Fruit fly (Drosophila melanogaster): ENCODE measurements around the gene bocks.

Gene bocks

dm6 chr3R:9546808-9547381 lies 43.9 kb downstream of the bocks start (continued):
- no peak for TF ChIP-seq dysf (GFP tag; IDR thresholded peaks at IDR 0.05)
- TF ChIP-seq prd (optimal IDR thresholded peaks at IDR 0.05), result no peak
- TF ChIP-seq prd (GFP tag; IDR thresholded peaks at IDR 0.05), result peak; percentile 39; the same call in 1 of the 3 replicates

DNA sequence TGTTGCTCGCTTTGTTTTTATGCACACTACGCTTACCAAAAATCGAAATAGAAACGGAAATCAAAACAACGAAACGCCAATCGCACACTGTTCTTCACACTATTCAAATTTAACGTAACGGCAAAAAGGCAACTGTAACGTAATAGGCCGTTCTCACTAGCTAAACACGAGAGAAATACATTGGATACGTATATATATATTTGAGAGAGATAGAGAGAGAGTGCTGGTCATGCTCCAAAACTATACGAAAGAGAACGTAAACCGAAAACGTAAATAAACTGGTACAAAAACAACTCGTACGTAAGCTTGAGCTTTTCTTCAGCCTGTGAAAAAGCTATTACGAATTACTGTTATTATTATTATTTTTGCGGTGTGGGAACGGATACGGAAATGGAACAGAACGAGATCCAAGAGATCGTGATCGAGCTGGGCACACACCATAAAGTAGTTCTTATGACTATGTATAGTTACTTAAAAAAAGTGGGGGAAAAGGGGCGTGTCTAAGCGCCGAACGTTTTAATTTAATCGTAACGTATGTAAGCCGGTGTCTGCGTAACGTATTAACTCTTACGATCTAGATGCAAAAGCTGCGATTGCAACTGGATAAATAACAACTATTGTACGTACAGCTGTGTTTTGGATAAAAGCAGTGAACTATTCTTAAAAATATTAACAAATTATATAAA lies 47.2 kb downstream of the bocks start:
- TF ChIP-seq MESR4 (GFP tag; optimal IDR thresholded peaks at IDR 0.05) (no peak), CG15514 (GFP tag; optimal IDR thresholded peaks at IDR 0.05) (peak; percentile 70), Med (GFP tag) (peak; percentile 61), emc (GFP tag; optimal IDR thresholded peaks at IDR 0.05) (no peak), mld (GFP tag; IDR thresholded peaks at IDR 0.05; ENCODE audit: partially characterized antibody) (no peak), ci (GFP tag; IDR thresholded peaks at IDR 0.05) (peak; percentile 44; the same call in 1 of the 3 replicates), Ets97D (GFP tag; optimal IDR thresholded peaks at IDR 0.05) (peak; percentile 67), ssp (GFP tag; IDR thresholded peaks at IDR 0.05) (peak; percentile 80), CG2116 (GFP tag; optimal IDR thresholded peaks at IDR 0.05) (peak; percentile 18), HmgZ (tag; optimal IDR thresholded peaks at IDR 0.05) (no peak), Lhr (GFP tag; optimal IDR thresholded peaks at IDR 0.05) (peak; percentile 72), cas (GFP tag; IDR thresholded peaks at IDR 0.05) (no peak), CG33213 (GFP tag; optimal IDR thresholded peaks at IDR 0.05) (peak; percentile 40), stwl (tag; optimal IDR thresholded peaks at IDR 0.05) (peak; percentile 54), D19A (tag; optimal IDR thresholded peaks at IDR 0.05) (no peak), Dref (GFP tag; IDR thresholded peaks at IDR 0.05) (no peak), caup (GFP tag; optimal IDR thresholded peaks at IDR 0.05; ENCODE audit: severe bottlenecking) (no peak), ase (GFP tag; IDR thresholded peaks at IDR 0.05) (no peak), ttk (GFP tag; IDR thresholded peaks at IDR 0.05) (no peak), CG2202 (tag; optimal IDR thresholded peaks at IDR 0.05) (no peak), Ets65A (GFP tag) (peak; percentile 36), CG31441 (GFP tag; IDR thresholded peaks at IDR 0.05) (no peak), CG10654 (GFP tag; optimal IDR thresholded peaks at IDR 0.05) (no peak), Trl (optimal IDR thresholded peaks at IDR 0.05) (peak; percentile 59 to 81), Trl (GFP tag; optimal IDR thresholded peaks at IDR 0.05) (no peak), fd102C (GFP tag; optimal IDR thresholded peaks at IDR 0.05) (no peak), Adf1 (GFP tag; IDR thresholded peaks at IDR 0.05) (no peak), trem (tag; optimal IDR thresholded peaks at IDR 0.05) (peak; percentile 3), CG1529 (GFP tag; optimal IDR thresholded peaks at IDR 0.05) (no peak), ap (GFP tag; IDR thresholded peaks at IDR 0.05) (no peak), Dfd (GFP tag; optimal IDR thresholded peaks at IDR 0.05) (peak in 1 of 2 experiments; percentile 9), Dad (GFP tag; optimal IDR thresholded peaks at IDR 0.05) (no peak), Opbp (GFP tag; IDR thresholded peaks at IDR 0.05; ENCODE audit: partially characterized antibody) (no peak), zen (tag; optimal IDR thresholded peaks at IDR 0.05) (no peak), Neu2 (GFP tag; optimal IDR thresholded peaks at IDR 0.05; ENCODE audit: borderline replicate concordance) (no peak), CG9437 (GFP tag; optimal IDR thresholded peaks at IDR 0.05) (peak; percentile 99), pzg (GFP tag; optimal IDR thresholded peaks at IDR 0.05) (peak; percentile 13), lab (GFP tag; optimal IDR thresholded peaks at IDR 0.05) (no peak), CG13624 (GFP tag; optimal IDR thresholded peaks at IDR 0.05) (no peak), HHEX (GFP tag; optimal IDR thresholded peaks at IDR 0.05) (peak; percentile 11), CG17829 (tag; optimal IDR thresholded peaks at IDR 0.05) (no peak), Eip74EF (GFP tag; optimal IDR thresholded peaks at IDR 0.05) (peak in 1 of 2 experiments; percentile 48), sens (GFP tag) (peak; percentile 79), pfk (GFP tag; optimal IDR thresholded peaks at IDR 0.05) (peak; percentile 27), CG4424 (GFP tag; optimal IDR thresholded peaks at IDR 0.05) (no peak)

Measured in whole organism, embryonic.